Worm (Caenorhabditis elegans): ENCODE results near the gene dec-7.

Gene dec-7

DNA sequence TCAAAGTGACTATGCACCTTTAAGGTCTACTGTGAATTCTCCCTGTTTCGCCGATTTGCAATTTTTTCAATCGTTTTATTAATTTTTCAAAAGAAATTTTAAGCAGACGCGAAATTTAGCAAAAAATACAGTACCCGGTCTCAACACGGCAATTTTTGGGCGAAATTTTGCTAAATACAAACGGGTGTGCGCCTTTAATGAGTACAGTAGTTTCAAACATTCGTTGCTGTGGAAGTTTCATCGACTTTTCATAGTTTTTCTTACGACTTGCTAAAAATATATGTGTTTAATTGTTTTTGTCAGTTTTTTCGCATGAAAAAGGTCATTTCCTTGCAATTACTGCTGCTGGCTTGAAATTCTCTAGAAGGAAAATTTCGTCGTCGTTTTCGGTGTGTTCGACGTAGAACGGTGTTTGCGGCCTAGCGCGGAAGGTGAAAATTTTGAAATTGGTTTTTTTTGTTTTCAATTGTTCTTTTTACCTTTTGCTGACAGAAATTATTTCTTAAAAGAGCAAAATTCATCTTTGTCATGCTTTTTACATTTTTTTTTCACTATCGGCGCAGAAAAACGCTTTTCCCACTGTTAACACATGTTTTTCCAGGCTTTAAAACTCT lies 14.7 kb downstream of the dec-7 start, which contains the start of gene K03H1.7:
Gene K03H1.7 (plus strand): TSS at position 600 of the 614 bp plus-strand sequence.
- TF ChIP-seq ahr-1 (tag; optimal IDR thresholded peaks at IDR 0.05) (no peak), ceh-48 (tag; optimal IDR thresholded peaks at IDR 0.05) (no peak), fkh-10 (GFP tag; optimal IDR thresholded peaks at IDR 0.05) (no peak)

DNA sequence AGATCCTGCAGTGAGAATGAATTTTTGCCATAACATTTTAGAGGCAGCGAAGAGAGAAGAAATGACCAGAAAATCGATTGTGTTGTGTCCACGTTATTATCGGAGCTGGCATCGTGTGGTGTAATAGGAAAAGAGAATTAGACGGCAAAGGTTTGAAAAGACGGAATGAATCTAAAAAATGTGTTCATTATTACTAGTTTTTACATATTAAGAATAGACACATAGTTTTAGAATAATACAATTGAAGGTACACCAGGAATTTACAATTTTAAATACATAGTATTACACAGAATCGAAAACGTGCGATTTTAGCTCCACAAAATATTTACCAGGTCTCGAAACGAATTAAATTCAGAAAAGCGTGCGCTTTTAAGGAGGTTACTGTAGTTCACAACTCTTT lies 18.0 kb downstream of the dec-7 start, which contains the start of gene K03H1.13:
Gene K03H1.13 (minus strand): TSS at position 101 of the 400 bp plus-strand sequence.
- TF ChIP-seq lin-11 (tag; optimal IDR thresholded peaks at IDR 0.05): no peak
- TF ChIP-seq ceh-34 (tag; optimal IDR thresholded peaks at IDR 0.05): no peak
- TF ChIP-seq ceh-14 (tag; optimal IDR thresholded peaks at IDR 0.05): no peak
- no peak for TF ChIP-seq ceh-19 (GFP tag; optimal IDR thresholded peaks at IDR 0.05)
- no peak for TF ChIP-seq T23F11.4 (GFP tag; optimal IDR thresholded peaks at IDR 0.05)
- peak; percentile 49 for TF ChIP-seq ceh-48 (tag; optimal IDR thresholded peaks at IDR 0.05)
- TF ChIP-seq madf-2 (tag; optimal IDR thresholded peaks at IDR 0.05): no peak
- TF ChIP-seq unc-55 (GFP tag; optimal IDR thresholded peaks at IDR 0.05): peak; percentile 52
- TF ChIP-seq dmd-4 (tag; optimal IDR thresholded peaks at IDR 0.05; ENCODE audit: borderline replicate concordance): no peak

DNA sequence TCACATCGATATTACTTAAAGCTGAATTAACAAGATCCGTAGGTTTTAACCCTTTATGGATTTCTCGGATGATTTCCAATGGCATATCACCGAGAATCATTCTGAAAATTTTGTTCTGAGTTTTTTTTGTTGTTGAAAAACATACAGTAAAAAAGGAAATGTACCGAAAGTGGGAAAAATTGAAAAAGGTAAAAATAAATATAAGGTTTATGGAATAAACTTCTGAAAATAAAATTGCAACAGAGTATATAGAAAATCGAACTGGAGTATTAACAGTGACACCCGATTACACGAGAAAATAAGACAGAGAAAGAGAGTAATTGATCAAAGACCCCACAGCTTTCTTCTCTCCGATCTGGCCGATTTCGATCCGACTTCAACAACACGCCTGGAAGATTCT lies 19.7 kb downstream of the dec-7 start, which contains the start of gene K03H1.11:
Gene K03H1.11 (minus strand): TSS at position 101 of the 400 bp plus-strand sequence.
- TF ChIP-seq fkh-6 (tag; optimal IDR thresholded peaks at IDR 0.05): no peak
- TF ChIP-seq ceh-22 (tag; optimal IDR thresholded peaks at IDR 0.05): no peak
- no peak for TF ChIP-seq pax-1 (tag; optimal IDR thresholded peaks at IDR 0.05)
- TF ChIP-seq ceh-2 (tag; optimal IDR thresholded peaks at IDR 0.05): no peak

DNA sequence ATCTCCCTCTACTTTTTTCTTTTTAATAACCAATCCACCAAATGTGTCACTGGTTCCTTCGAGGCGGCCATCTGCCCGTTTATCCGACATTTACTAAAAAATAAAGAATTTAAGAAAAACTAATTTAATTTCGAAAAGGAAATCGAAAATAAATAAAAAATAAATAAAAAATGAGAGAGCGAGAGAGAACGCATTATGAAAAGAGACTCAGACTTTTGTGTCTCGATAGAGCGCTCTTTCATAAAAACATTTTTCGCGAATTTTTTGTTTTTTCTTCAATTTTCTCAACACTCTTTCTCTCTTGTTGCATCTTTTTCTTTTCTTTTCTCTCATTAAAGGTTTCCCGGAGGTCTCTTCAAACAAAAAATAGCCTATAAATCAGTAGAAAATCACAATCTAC lies 23.9 kb downstream of the dec-7 start, which contains the start of gene mog-1:
Gene mog-1 (minus strand): TSS at position 93 of the 400 bp plus-strand sequence.
- TF ChIP-seq sox-2 (GFP tag; IDR thresholded peaks at IDR 0.05) (no peak), pha-4 (tag; optimal IDR thresholded peaks at IDR 0.05) (no peak), madf-2 (tag; optimal IDR thresholded peaks at IDR 0.05) (no peak), ceh-24 (tag; optimal IDR thresholded peaks at IDR 0.05) (no peak), K09A11.1 (tag; optimal IDR thresholded peaks at IDR 0.05; ENCODE audit: insufficient read depth) (no peak), pag-3 (tag; optimal IDR thresholded peaks at IDR 0.05; ENCODE audit: borderline replicate concordance) (no peak), F13H6.1 (tag; optimal IDR thresholded peaks at IDR 0.05) (no peak), unc-42 (tag; optimal IDR thresholded peaks at IDR 0.05) (no peak), ceh-14 (tag; optimal IDR thresholded peaks at IDR 0.05) (no peak), odd-2 (tag; optimal IDR thresholded peaks at IDR 0.05) (no peak), unc-3 (GFP tag; conservative IDR thresholded peaks at IDR 0.05) (no peak), unc-3 (tag; optimal IDR thresholded peaks at IDR 0.05) (no peak), syd-9 (tag; optimal IDR thresholded peaks at IDR 0.05) (no peak), eyg-1 (tag; optimal IDR thresholded peaks at IDR 0.05) (no peak), gmeb-2 (tag; optimal IDR thresholded peaks at IDR 0.05) (no peak)

DNA sequence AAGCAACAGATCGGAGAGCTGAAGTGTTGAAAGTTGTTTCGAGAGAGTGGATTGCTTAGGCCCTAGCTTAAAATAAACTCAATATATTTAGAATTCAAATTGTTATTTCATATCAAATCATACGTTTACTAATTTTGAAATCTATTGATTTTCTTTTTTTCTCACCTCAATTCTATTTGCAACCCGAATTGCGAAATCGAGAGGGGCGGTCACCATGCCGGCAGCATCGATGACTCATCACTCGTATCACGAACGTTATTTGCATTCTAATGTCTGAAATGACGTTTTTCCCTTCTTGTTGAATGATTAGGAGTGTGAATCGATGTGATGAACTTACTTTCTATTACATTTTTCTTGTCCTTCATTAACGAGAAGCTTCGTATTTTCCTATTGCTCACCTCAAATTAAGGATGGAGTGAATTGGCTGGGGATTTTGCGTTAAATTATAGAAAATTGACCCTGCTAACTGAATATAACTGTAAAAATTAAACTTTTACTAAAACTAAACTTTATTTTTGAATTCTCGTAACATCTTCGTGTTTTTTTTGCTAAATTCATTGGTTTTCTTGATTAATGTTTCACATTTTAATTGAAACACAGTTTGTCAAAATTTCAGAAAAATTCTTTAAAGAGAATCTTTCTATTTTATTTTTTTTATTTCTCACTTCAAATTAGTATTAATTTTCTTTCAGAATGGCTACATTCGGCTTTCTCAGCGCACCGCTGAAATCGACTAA lies 24.6 kb downstream of the dec-7 start, which contains the start of gene alx-1:
Gene alx-1 (plus strand): TSS at position 687 of the 737 bp plus-strand sequence.
- no peak for TF ChIP-seq K09A11.1 (tag; optimal IDR thresholded peaks at IDR 0.05; ENCODE audit: insufficient read depth)
- TF ChIP-seq F13H6.1 (tag; optimal IDR thresholded peaks at IDR 0.05): no peak
- TF ChIP-seq fkh-10 (GFP tag; optimal IDR thresholded peaks at IDR 0.05): no peak
- no peak for TF ChIP-seq ref-2 (tag; optimal IDR thresholded peaks at IDR 0.05)
- no peak for TF ChIP-seq che-1 (tag; optimal IDR thresholded peaks at IDR 0.05)
- TF ChIP-seq C08G9.2 (tag; optimal IDR thresholded peaks at IDR 0.05): no peak

Measured in whole organism, late embryonic.